Comparison of ENCODE assay signal across 6 fruit fly cellular contexts in the genomic region with DNA sequence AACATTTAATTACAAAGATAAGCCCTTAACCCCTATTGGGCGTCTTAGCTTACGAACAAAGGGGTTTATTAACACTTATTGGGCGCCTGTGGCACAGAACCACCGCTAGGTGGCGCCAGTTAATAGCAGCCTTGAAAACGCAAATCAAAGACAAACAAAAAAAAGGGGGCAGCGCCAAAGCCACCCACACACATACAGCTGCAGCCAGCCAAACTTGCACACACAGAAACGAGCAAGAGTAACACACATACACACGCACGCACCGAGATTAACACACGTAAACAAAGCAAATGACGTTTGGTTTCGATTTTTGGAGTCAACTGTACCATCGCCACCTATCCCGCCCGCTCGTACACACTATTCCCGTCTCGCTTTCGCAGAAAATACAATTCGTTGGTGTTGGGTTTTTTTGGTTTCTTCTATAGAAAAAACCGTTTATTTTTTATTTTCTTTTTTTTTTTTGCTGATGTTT.
TF ChIP-seq lines count a peak whose summit lies in the region.

No protein-coding gene starts in this region.

- peak; percentile 85 to 89 for TF ChIP-seq CTCF in S2 (optimal IDR thresholded peaks at IDR 0.05; lab: Kevin White, UChicago)
- TF ChIP-seq CTCF in whole organism, embryonic (GFP tag; optimal IDR thresholded peaks at IDR 0.05; lab: Kevin White, UChicago): peak; percentile 95

TF ChIP-seq in whole organism, adult, 20 proteins besides CTCF, POLR2A, EP300 and RAD21 (continues in another document):
- TF ChIP-seq kay (GFP tag; lab: Kevin White, UChicago; ENCODE audit: borderline replicate concordance) (peak; percentile 66), pad (GFP tag; optimal IDR thresholded peaks at IDR 0.05; lab: Kevin White, UChicago) (peak; percentile 65), Clk (GFP tag; optimal IDR thresholded peaks at IDR 0.05; lab: Kevin White, UChicago) (no peak), CG11617 (GFP tag; optimal IDR thresholded peaks at IDR 0.05; lab: Kevin White, UChicago) (peak; percentile 61), tj (GFP tag; optimal IDR thresholded peaks at IDR 0.05; lab: Kevin White, UChicago) (peak; percentile 95), CG7101 (tag; optimal IDR thresholded peaks at IDR 0.05; lab: Kevin White, UChicago) (peak; percentile 38), cic (GFP tag; optimal IDR thresholded peaks at IDR 0.05; lab: Kevin White, UChicago) (peak; percentile 62), cnc (optimal IDR thresholded peaks at IDR 0.05; lab: Kevin White, UChicago) (no peak), CG7045 (GFP tag; optimal IDR thresholded peaks at IDR 0.05; lab: Kevin White, UChicago) (no peak), CG1620 (GFP tag; optimal IDR thresholded peaks at IDR 0.05; lab: Kevin White, UChicago) (peak; percentile 48), Mnt (GFP tag; optimal IDR thresholded peaks at IDR 0.05; lab: Kevin White, UChicago) (peak; percentile 53), ovo (GFP tag; optimal IDR thresholded peaks at IDR 0.05; lab: Kevin White, UChicago) (peak; percentile 85), CG33017 (tag; optimal IDR thresholded peaks at IDR 0.05; lab: Kevin White, UChicago) (no peak), bab1 (GFP tag; optimal IDR thresholded peaks at IDR 0.05; lab: Kevin White, UChicago) (peak; percentile 58), toe (GFP tag; optimal IDR thresholded peaks at IDR 0.05; lab: Kevin White, UChicago) (no peak), CG12768 (GFP tag; optimal IDR thresholded peaks at IDR 0.05; lab: Kevin White, UChicago) (no peak), Hr96 (GFP tag; optimal IDR thresholded peaks at IDR 0.05; lab: Kevin White, UChicago) (no peak)

TF ChIP-seq in whole organism, embryonic, 481 proteins besides CTCF, POLR2A, EP300 and RAD21 (continues in another document):
- no peak for TF ChIP-seq zfh2 (GFP tag; optimal IDR thresholded peaks at IDR 0.05; lab: Kevin White, UChicago)
- TF ChIP-seq prd (optimal IDR thresholded peaks at IDR 0.05; lab: Kevin White, UChicago): no peak
- 0 out of 3 replicates have a peak, but pooled peaks have one; percentile 39 for TF ChIP-seq prd (GFP tag; IDR thresholded peaks at IDR 0.05; lab: Robert Waterston, UW)
- no peak for TF ChIP-seq sna (GFP tag; IDR thresholded peaks at IDR 0.05; lab: Robert Waterston, UW; ENCODE audit: partially characterized antibody)
- peak in 1 of 3 experiments; percentile 17 for TF ChIP-seq Stat92E (GFP tag; optimal IDR thresholded peaks at IDR 0.05; lab: Kevin White, UChicago)
- peak; percentile 72 for TF ChIP-seq nom (GFP tag; optimal IDR thresholded peaks at IDR 0.05; lab: Kevin White, UChicago)
- TF ChIP-seq amos (GFP tag; IDR thresholded peaks at IDR 0.05; lab: Robert Waterston, UW; ENCODE audit: partially characterized antibody): peak; percentile 33; the same call in 1 of the 2 replicates
- TF ChIP-seq Pdp1 (GFP tag; optimal IDR thresholded peaks at IDR 0.05; lab: Kevin White, UChicago): peak in 1 of 2 experiments; percentile 47
- TF ChIP-seq stwl (tag; optimal IDR thresholded peaks at IDR 0.05; lab: Kevin White, UChicago): no peak
- no peak for TF ChIP-seq Mad (GFP tag; optimal IDR thresholded peaks at IDR 0.05; lab: Kevin White, UChicago)
- no peak for TF ChIP-seq Dref (GFP tag; IDR thresholded peaks at IDR 0.05; lab: Robert Waterston, UW)
- peak; percentile 92 for TF ChIP-seq cg (GFP tag; optimal IDR thresholded peaks at IDR 0.05; lab: Kevin White, UChicago)
- TF ChIP-seq B-H2 (GFP tag; optimal IDR thresholded peaks at IDR 0.05; lab: Kevin White, UChicago): no peak
- TF ChIP-seq CG17328 (GFP tag; IDR thresholded peaks at IDR 0.05; lab: Robert Waterston, UW): 0 out of 2 replicates have a peak, but pooled peaks have one; percentile 11
- no peak for TF ChIP-seq dmrt99B (tag; optimal IDR thresholded peaks at IDR 0.05; lab: Kevin White, UChicago)
- no peak for TF ChIP-seq CG18619 (GFP tag; optimal IDR thresholded peaks at IDR 0.05; lab: Kevin White, UChicago)

TF ChIP-seq in whole organism, prepupa, 60 proteins besides CTCF, POLR2A, EP300 and RAD21 (continues in another document):
- TF ChIP-seq CG11762 (GFP tag; optimal IDR thresholded peaks at IDR 0.05; lab: Kevin White, UChicago; ENCODE audit: insufficient read depth) (peak; percentile 9), CG32006 (GFP tag; optimal IDR thresholded peaks at IDR 0.05; lab: Kevin White, UChicago) (peak; percentile 42), CG6854 (GFP tag; optimal IDR thresholded peaks at IDR 0.05; lab: Kevin White, UChicago) (peak; percentile 22), CG3032 (tag; optimal IDR thresholded peaks at IDR 0.05; lab: Kevin White, UChicago) (no peak), ss (GFP tag; optimal IDR thresholded peaks at IDR 0.05; lab: Kevin White, UChicago) (peak; percentile 59 to 73), Ets96B (tag; optimal IDR thresholded peaks at IDR 0.05; lab: Kevin White, UChicago) (no peak), Eip75B (GFP tag; optimal IDR thresholded peaks at IDR 0.05; lab: Kevin White, UChicago) (peak; percentile 21), spab (GFP tag; optimal IDR thresholded peaks at IDR 0.05; lab: Kevin White, UChicago) (no peak), CG34406 (GFP tag; optimal IDR thresholded peaks at IDR 0.05; lab: Kevin White, UChicago) (no peak), fd59A (GFP tag; optimal IDR thresholded peaks at IDR 0.05; lab: Kevin White, UChicago) (no peak), Eip93F (GFP tag; optimal IDR thresholded peaks at IDR 0.05; lab: Kevin White, UChicago) (no peak), Gug (GFP tag; IDR thresholded peaks at IDR 0.05; lab: Robert Waterston, UW) (no peak; the same call in 1 of the 2 replicates), CG6808 (GFP tag; optimal IDR thresholded peaks at IDR 0.05; lab: Kevin White, UChicago) (no peak), net (GFP tag; optimal IDR thresholded peaks at IDR 0.05; lab: Kevin White, UChicago) (peak; percentile 29), Hr38 (GFP tag; optimal IDR thresholded peaks at IDR 0.05; lab: Kevin White, UChicago) (no peak), Sox14 (GFP tag; optimal IDR thresholded peaks at IDR 0.05; lab: Kevin White, UChicago) (peak; percentile 61), CG8632 (GFP tag; optimal IDR thresholded peaks at IDR 0.05; lab: Kevin White, UChicago) (no peak), CG10669 (GFP tag; optimal IDR thresholded peaks at IDR 0.05; lab: Kevin White, UChicago) (no peak)

TF ChIP-seq in whole organism, pupa, 21 proteins besides CTCF, POLR2A, EP300 and RAD21:
- peak; percentile 43 for TF ChIP-seq CG8159 (tag; optimal IDR thresholded peaks at IDR 0.05; lab: Kevin White, UChicago)
- TF ChIP-seq CG34367 (tag; optimal IDR thresholded peaks at IDR 0.05; lab: Kevin White, UChicago): peak; percentile 8
- no peak for TF ChIP-seq Snoo (tag; optimal IDR thresholded peaks at IDR 0.05; lab: Kevin White, UChicago)
- no peak for TF ChIP-seq gl (tag; optimal IDR thresholded peaks at IDR 0.05; lab: Kevin White, UChicago)
- no peak for TF ChIP-seq CG9948 (tag; optimal IDR thresholded peaks at IDR 0.05; lab: Kevin White, UChicago)
- TF ChIP-seq CG12605 (GFP tag; IDR thresholded peaks at IDR 0.05; lab: Robert Waterston, UW): peak; percentile 71
- TF ChIP-seq CG4496 (GFP tag; IDR thresholded peaks at IDR 0.05; lab: Robert Waterston, UW): peak; percentile 69; the same call in 2 of the 3 replicates
- TF ChIP-seq Pif1B (GFP tag; optimal IDR thresholded peaks at IDR 0.05; lab: Kevin White, UChicago): no peak
- peak; percentile 9 for TF ChIP-seq CG8301 (tag; optimal IDR thresholded peaks at IDR 0.05; lab: Kevin White, UChicago)
- TF ChIP-seq rn (GFP tag; IDR thresholded peaks at IDR 0.05; lab: Robert Waterston, UW): no peak; the same call in 1 of the 2 replicates
- peak; percentile 70 for TF ChIP-seq Ets98B (GFP tag; IDR thresholded peaks at IDR 0.05; lab: Robert Waterston, UW)
- TF ChIP-seq EcR (GFP tag; optimal IDR thresholded peaks at IDR 0.05; lab: Kevin White, UChicago): peak; percentile 8
- peak; percentile 74 for TF ChIP-seq CG32121 (GFP tag; IDR thresholded peaks at IDR 0.05; lab: Robert Waterston, UW)
- peak; percentile 70; the same call in 1 of the 3 replicates for TF ChIP-seq fd96Ca (GFP tag; IDR thresholded peaks at IDR 0.05; lab: Robert Waterston, UW)
- peak; percentile 33 for TF ChIP-seq CG13204 (GFP tag; optimal IDR thresholded peaks at IDR 0.05; lab: Kevin White, UChicago)

TF ChIP-seq in whole organism, wandering third instar larva, 38 proteins besides CTCF, POLR2A, EP300 and RAD21 (continues in another document):
- peak; percentile 41 for TF ChIP-seq psq (GFP tag; optimal IDR thresholded peaks at IDR 0.05; lab: Kevin White, UChicago)
- TF ChIP-seq rgr (GFP tag; optimal IDR thresholded peaks at IDR 0.05; lab: Kevin White, UChicago): peak; percentile 52
- peak; percentile 65 for TF ChIP-seq fru (GFP tag; optimal IDR thresholded peaks at IDR 0.05; lab: Kevin White, UChicago)
- TF ChIP-seq h (GFP tag; optimal IDR thresholded peaks at IDR 0.05; lab: Kevin White, UChicago): peak; percentile 61
- TF ChIP-seq CG32264 (GFP tag; optimal IDR thresholded peaks at IDR 0.05; lab: Kevin White, UChicago): no peak
- TF ChIP-seq foxo (GFP tag; optimal IDR thresholded peaks at IDR 0.05; lab: Kevin White, UChicago): peak in 1 of 2 experiments; percentile 54
- peak; percentile 88 for TF ChIP-seq jim (GFP tag; optimal IDR thresholded peaks at IDR 0.05; lab: Kevin White, UChicago)
- peak; percentile 51 for TF ChIP-seq Sp1 (GFP tag; optimal IDR thresholded peaks at IDR 0.05; lab: Kevin White, UChicago)
- no peak for TF ChIP-seq GATAd (GFP tag; optimal IDR thresholded peaks at IDR 0.05; lab: Kevin White, UChicago)
- TF ChIP-seq sv (GFP tag; optimal IDR thresholded peaks at IDR 0.05; lab: Kevin White, UChicago): peak; percentile 24
- TF ChIP-seq dl (GFP tag; optimal IDR thresholded peaks at IDR 0.05; lab: Kevin White, UChicago; ENCODE audit: insufficient read depth in 1 of 2, partially characterized antibody in 2 of 2): peak in 1 of 2 experiments; percentile 41
- peak; percentile 47 for TF ChIP-seq Jra (GFP tag; optimal IDR thresholded peaks at IDR 0.05; lab: Kevin White, UChicago)
- TF ChIP-seq Hr78 (GFP tag; optimal IDR thresholded peaks at IDR 0.05; lab: Kevin White, UChicago): no peak
- peak; percentile 48 for TF ChIP-seq woc (GFP tag; optimal IDR thresholded peaks at IDR 0.05; lab: Kevin White, UChicago)
- no peak for TF ChIP-seq Mio (GFP tag; optimal IDR thresholded peaks at IDR 0.05; lab: Kevin White, UChicago)
- TF ChIP-seq Myc (optimal IDR thresholded peaks at IDR 0.05; lab: Kevin White, UChicago): no peak
- peak; percentile 65 for TF ChIP-seq N (GFP tag; optimal IDR thresholded peaks at IDR 0.05; lab: Kevin White, UChicago)
- TF ChIP-seq HLH106 (tag; optimal IDR thresholded peaks at IDR 0.05; lab: Kevin White, UChicago): peak; percentile 42
- no peak for TF ChIP-seq Abd-B (GFP tag; optimal IDR thresholded peaks at IDR 0.05; lab: Kevin White, UChicago)
- TF ChIP-seq ey (GFP tag; optimal IDR thresholded peaks at IDR 0.05; lab: Kevin White, UChicago): peak; percentile 9
- peak; percentile 84 for TF ChIP-seq Hr83 (GFP tag; optimal IDR thresholded peaks at IDR 0.05; lab: Kevin White, UChicago; ENCODE audit: poor library complexity, severe bottlenecking)
- TF ChIP-seq dmrt93B (GFP tag; optimal IDR thresholded peaks at IDR 0.05; lab: Kevin White, UChicago): no peak
- TF ChIP-seq sage (GFP tag; optimal IDR thresholded peaks at IDR 0.05; lab: Kevin White, UChicago): no peak
